Fruit fly (Drosophila melanogaster): ENCODE results near the gene NP15.6.

DNA sequence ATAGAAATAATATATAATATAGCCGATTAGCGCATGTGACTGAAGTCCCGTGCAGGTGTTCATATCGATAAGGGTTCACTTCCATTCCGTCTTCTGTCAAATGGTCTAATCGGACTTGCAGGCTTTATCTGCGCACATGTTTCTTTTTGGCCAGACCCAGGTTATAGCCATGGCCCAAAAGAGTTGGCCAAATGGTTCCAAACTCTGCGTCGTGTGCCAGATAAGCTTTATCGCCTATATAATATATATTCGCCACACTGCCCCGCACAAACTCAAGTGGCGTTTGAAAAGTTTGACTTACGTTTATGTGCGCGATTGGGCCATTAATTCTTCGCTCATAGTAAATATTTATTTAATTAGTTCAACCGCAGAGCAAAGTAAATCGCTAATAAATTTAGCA, 24.1 kb downstream of the NP15.6 start:
- TF ChIP-seq CG8478 (optimal IDR thresholded peaks at IDR 0.05) (no peak), CG9817 (tag; optimal IDR thresholded peaks at IDR 0.05) (no peak), CG7357 (GFP tag; IDR thresholded peaks at IDR 0.05) (no peak), Optix (GFP tag; IDR thresholded peaks at IDR 0.05) (no peak), E2f1 (GFP tag; IDR thresholded peaks at IDR 0.05) (no peak), tgo (GFP tag; IDR thresholded peaks at IDR 0.05) (no peak), lola (GFP tag; optimal IDR thresholded peaks at IDR 0.05) (no peak)

Data from whole organism, embryonic.